Fruit fly (Drosophila melanogaster) whole organism, adult: ENCODE results near the gene Targ3.

Experiments
- CG33017 ChIP-seq: fragments of 200-800 bp; sonication (Bioruptor generic); optimal IDR thresholded peaks from 2 replicates; lab custom pipeline; 2018; ENCODE audit warnings: missing biosample characterization, mild to moderate bottlenecking, missing genetic modification characterization, moderate library complexity
- Hr96 ChIP-seq: fragments of 200-800 bp; sonication (Bioruptor generic); optimal IDR thresholded peaks from 2 replicates; lab custom pipeline; 2016; ENCODE audit warnings: missing biosample characterization, missing genetic modification characterization

- TF ChIP-seq Hr96 (GFP tag; lab: Kevin White, UChicago) (no peak), CG33017 (tag; lab: Kevin White, UChicago) (peak; percentile 7)
Measured at dm6 chr3L:21224274-21224673, 27.6 kb downstream of the Targ3 start.
